Fruit fly (Drosophila melanogaster): Measurements from ENCODE around the gene fzr.
A peak's percentile ranks its signal among the peaks of the same experiment; 100 is the strongest.

DNA sequence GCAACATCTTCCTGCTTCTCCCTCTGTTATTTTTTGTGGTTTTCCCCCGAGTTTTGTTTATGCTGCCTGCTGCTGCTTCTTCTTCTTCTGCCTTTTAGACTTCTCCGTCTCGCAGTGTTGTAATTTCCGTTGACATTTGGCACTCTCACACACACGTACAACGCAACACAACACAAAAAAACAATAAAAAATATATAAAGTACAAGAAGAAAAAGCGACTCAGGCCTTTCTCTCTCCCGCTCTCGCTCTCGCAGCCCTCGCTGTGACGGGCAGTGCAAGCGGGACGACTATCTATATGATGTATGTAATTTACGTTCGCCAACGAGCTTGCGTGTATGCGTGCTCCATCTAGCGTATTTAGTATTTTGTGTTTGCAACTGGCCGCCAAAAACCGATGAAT is 6.8 kb upstream of the fzr start:
- TF ChIP-seq CG5204 (GFP tag; optimal IDR thresholded peaks at IDR 0.05) (no peak), CG14711 (tag; optimal IDR thresholded peaks at IDR 0.05) (no peak), ovo (GFP tag; optimal IDR thresholded peaks at IDR 0.05) (no peak), pad (GFP tag; optimal IDR thresholded peaks at IDR 0.05) (peak; percentile 63), Clk (GFP tag; optimal IDR thresholded peaks at IDR 0.05) (no peak), CG33017 (tag; optimal IDR thresholded peaks at IDR 0.05) (no peak), kay (GFP tag; ENCODE audit: borderline replicate concordance) (peak; percentile 87), Hr96 (GFP tag; optimal IDR thresholded peaks at IDR 0.05) (no peak)

Measured in whole organism, adult.